Worm (Caenorhabditis elegans) whole organism, L2 larva: Measurements from ENCODE around the gene zig-5.

Experiments
- F13H6.1 ChIP-seq: sonication (generic microtip); optimal IDR thresholded peaks from 2 replicates; lab custom pipeline; 2016; ENCODE audit warnings: missing genetic modification characterization, missing compliant biosample characterization
- R02D3.7 ChIP-seq: fragments of 150-350 bp; optimal IDR thresholded peaks from 2 replicates; lab custom pipeline; 2014; ENCODE audit warnings: missing biosample characterization, missing genetic modification characterization
- Y55F3AM.14 ChIP-seq: fragments of 200-800 bp; sonication (Bioruptor generic); optimal IDR thresholded peaks from 2 replicates; lab custom pipeline; 2018; ENCODE audit warnings: mild to moderate bottlenecking, missing genetic modification characterization, missing compliant biosample characterization
- ZK546.5 ChIP-seq: sonication (generic microtip); optimal IDR thresholded peaks from 2 replicates; lab custom pipeline; 2017; ENCODE audit warnings: missing biosample characterization, missing genetic modification characterization
- aly-2 ChIP-seq: fragments of 150-350 bp; optimal IDR thresholded peaks from 2 replicates; lab custom pipeline; 2014; ENCODE audit warnings: missing biosample characterization, missing genetic modification characterization
- ama-1 ChIP-seq: fragments of 150-350 bp; optimal IDR thresholded peaks from 2 replicates; lab custom pipeline; 2018; ENCODE audit warnings: inconsistent platforms
- blmp-1 ChIP-seq: sonication (generic microtip); optimal IDR thresholded peaks from 2 replicates; lab custom pipeline; 2017; ENCODE audit warnings: missing genetic modification characterization, mild to moderate bottlenecking, missing compliant biosample characterization, antibody characterized with exemption, moderate library complexity; ENCODE audit not compliant: insufficient read depth
- ceh-16 ChIP-seq: fragments of 150-350 bp; optimal IDR thresholded peaks from 2 replicates; lab custom pipeline; 2014; ENCODE audit warnings: missing biosample characterization, missing genetic modification characterization
- ceh-82 ChIP-seq: fragments of 150-350 bp; optimal IDR thresholded peaks from 2 replicates; lab custom pipeline; 2014; ENCODE audit warnings: missing biosample characterization, missing genetic modification characterization
- crh-2 ChIP-seq: sonication (generic microtip); optimal IDR thresholded peaks from 2 replicates; lab custom pipeline; 2017; ENCODE audit warnings: missing biosample characterization, missing genetic modification characterization
- dmd-4 ChIP-seq: sonication (generic microtip); optimal IDR thresholded peaks from 2 replicates; lab custom pipeline; 2017; ENCODE audit warnings: missing biosample characterization, missing genetic modification characterization
- elt-1 ChIP-seq: fragments of 150-350 bp; optimal IDR thresholded peaks from 2 replicates; lab custom pipeline; 2014; ENCODE audit warnings: missing biosample characterization, missing genetic modification characterization
- gmeb-1 ChIP-seq: fragments of 150-350 bp; optimal IDR thresholded peaks from 2 replicates; lab custom pipeline; 2014; ENCODE audit warnings: missing biosample characterization, missing genetic modification characterization
- lin-11 ChIP-seq: fragments of 150-350 bp; sonication (generic microtip); optimal IDR thresholded peaks from 2 replicates; lab custom pipeline; 2014; ENCODE audit warnings: missing biosample characterization, missing genetic modification characterization, inconsistent platforms, mixed read lengths
- lin-39 ChIP-seq: fragments of 150-350 bp; optimal IDR thresholded peaks from 2 replicates; lab custom pipeline; 2014; ENCODE audit warnings: missing biosample characterization, missing genetic modification reagents, missing genetic modification characterization
- lsy-2 ChIP-seq, 2 experiments: fragments of 150-350 bp in 1 of 2; sonication (generic microtip) in 1 of 2; optimal IDR thresholded peaks; 2 replicates each; lab custom pipeline; 2014 to 2017; ENCODE audit warnings: missing biosample characterization in 2 of 2, missing genetic modification characterization in 2 of 2
- nhr-10 ChIP-seq: sonication (generic microtip); optimal IDR thresholded peaks from 2 replicates; lab custom pipeline; 2017; ENCODE audit warnings: missing biosample characterization, missing genetic modification characterization
- nhr-12 ChIP-seq: fragments of 150-350 bp; optimal IDR thresholded peaks from 2 replicates; lab custom pipeline; 2014; ENCODE audit warnings: missing biosample characterization, missing genetic modification characterization
- nhr-129 ChIP-seq: fragments of 150-350 bp; optimal IDR thresholded peaks from 2 replicates; lab custom pipeline; 2014; ENCODE audit warnings: missing biosample characterization, missing genetic modification characterization
- nhr-23 ChIP-seq: fragments of 150-350 bp; optimal IDR thresholded peaks from 2 replicates; lab custom pipeline; 2014; ENCODE audit warnings: missing biosample characterization, missing genetic modification reagents, missing genetic modification characterization
- nhr-25 ChIP-seq: fragments of 150-350 bp; sonication (generic microtip); optimal IDR thresholded peaks from 3 replicates; lab custom pipeline; 2014; ENCODE audit warnings: missing biosample characterization, missing genetic modification characterization
- nhr-77 ChIP-seq: fragments of 150-350 bp; optimal IDR thresholded peaks from 2 replicates; lab custom pipeline; 2014; ENCODE audit warnings: missing biosample characterization, missing genetic modification characterization
- peb-1 ChIP-seq: fragments of 150-350 bp; optimal IDR thresholded peaks from 2 replicates; lab custom pipeline; 2014; ENCODE audit warnings: missing biosample characterization, missing genetic modification characterization
- sem-4 ChIP-seq: fragments of 150-350 bp; optimal IDR thresholded peaks from 2 replicates; lab custom pipeline; 2014; ENCODE audit warnings: missing biosample characterization, missing genetic modification reagents, missing genetic modification characterization
- sma-9 ChIP-seq, 2 experiments: fragments of 150-350 bp in 1 of 2; sonication (generic microtip) in 1 of 2; optimal IDR thresholded peaks; 2 replicates each; lab custom pipeline; 2014 to 2016; ENCODE audit warnings: missing genetic modification characterization in 2 of 2, mild to moderate bottlenecking in 1 of 2, missing biosample characterization in 1 of 2, missing compliant biosample characterization in 1 of 2, missing genetic modification reagents in 1 of 2, moderate library complexity in 1 of 2
- snpc-4 ChIP-seq: fragments of 150-350 bp; optimal IDR thresholded peaks from 2 replicates; lab custom pipeline; 2014; ENCODE audit warnings: missing biosample characterization, missing genetic modification characterization
- unc-39 ChIP-seq: fragments of 150-350 bp; optimal IDR thresholded peaks from 2 replicates; lab custom pipeline; 2014; ENCODE audit warnings: missing biosample characterization, missing genetic modification characterization
- unc-55 ChIP-seq: fragments of 150-350 bp; sonication (generic microtip); optimal IDR thresholded peaks from 3 replicates; lab custom pipeline; 2014; ENCODE audit warnings: missing biosample characterization, missing genetic modification reagents, missing genetic modification characterization
- unc-62 ChIP-seq: fragments of 150-350 bp; optimal IDR thresholded peaks from 2 replicates; lab custom pipeline; 2014; ENCODE audit warnings: missing biosample characterization, missing genetic modification reagents, missing genetic modification characterization
- zag-1 ChIP-seq: fragments of 150-350 bp; optimal IDR thresholded peaks from 2 replicates; lab custom pipeline; 2014; ENCODE audit warnings: missing biosample characterization, missing genetic modification characterization
- ztf-1 ChIP-seq: fragments of 200-800 bp; sonication (Bioruptor generic); conservative IDR thresholded peaks from 2 replicates; pipeline ENCODE4 v1.3.6; 2022; ENCODE audit warnings: missing genetic modification characterization, missing compliant biosample characterization
- ztf-11 ChIP-seq: sonication (generic microtip); optimal IDR thresholded peaks from 2 replicates; lab custom pipeline; 2017; ENCODE audit warnings: missing biosample characterization, missing genetic modification characterization
- ztf-4 ChIP-seq: fragments of 150-350 bp; optimal IDR thresholded peaks from 2 replicates; lab custom pipeline; 2014; ENCODE audit warnings: missing biosample characterization, missing genetic modification characterization

The zig-5 gene

ce11 chrIII:10953160-10953559 is at the start of gene zig-5:
Gene zig-5 (minus strand): TSS chrIII:10953508.
- TF ChIP-seq unc-39 (tag; lab: Kevin White, UChicago) (no peak), ceh-82 (tag; lab: Kevin White, UChicago) (no peak), aly-2 (tag; lab: Kevin White, UChicago) (no peak), ztf-11 (no peak), F13H6.1 (tag; lab: Kevin White, UChicago) (no peak), dmd-4 (tag; lab: Kevin White, UChicago) (no peak), ztf-4 (no peak), snpc-4 (no peak), unc-55 (GFP tag; lab: Kevin White, UChicago) (no peak), ZK546.5 (tag; lab: Kevin White, UChicago) (no peak), zag-1 (tag; lab: Kevin White, UChicago) (no peak), nhr-23 (tag; lab: Kevin White, UChicago) (no peak), blmp-1 (tag; lab: Kevin White, UChicago) (no peak), nhr-10 (tag; lab: Kevin White, UChicago) (no peak), nhr-12 (tag; lab: Kevin White, UChicago) (no peak), gmeb-1 (tag; lab: Kevin White, UChicago) (no peak), Y55F3AM.14 (no peak), lsy-2 (tag; optimal IDR thresholded peaks at IDR 0.05; lab: Kevin White, UChicago) (no peak), lin-39 (tag; lab: Kevin White, UChicago) (no peak), nhr-25 (tag; lab: Kevin White, UChicago) (no peak)

- no peak for TF ChIP-seq F13H6.1 (tag; lab: Kevin White, UChicago)
- TF ChIP-seq sma-9 (GFP tag; optimal IDR thresholded peaks at IDR 0.05; lab: Kevin White, UChicago) = no peak
- no peak for TF ChIP-seq sma-9 (tag; optimal IDR thresholded peaks at IDR 0.05; lab: Kevin White, UChicago)
- no peak for TF ChIP-seq R02D3.7 (tag; lab: Kevin White, UChicago)
Observed at ce11 chrIII:11002808-11003207, 49.5 kb upstream of the zig-5 start.

ce11 chrIII:10995156-10995555 is 41.8 kb upstream of the zig-5 start, which contains the start of gene dmsr-5:
Gene dmsr-5 (minus strand): TSS chrIII:10995256.
- no peak for TF ChIP-seq crh-2 (tag; lab: Kevin White, UChicago)
- TF ChIP-seq F13H6.1 (tag; lab: Kevin White, UChicago) = no peak
- no peak for TF ChIP-seq ZK546.5 (tag; lab: Kevin White, UChicago)
- TF ChIP-seq sma-9 (GFP tag; optimal IDR thresholded peaks at IDR 0.05; lab: Kevin White, UChicago) = no peak
- TF ChIP-seq sma-9 (tag; optimal IDR thresholded peaks at IDR 0.05; lab: Kevin White, UChicago) = no peak
- no peak for TF ChIP-seq nhr-12 (tag; lab: Kevin White, UChicago)
- no peak for TF ChIP-seq peb-1
- no peak for TF ChIP-seq unc-55 (GFP tag; lab: Kevin White, UChicago)
- TF ChIP-seq sem-4 (tag; lab: Kevin White, UChicago) = no peak
- TF ChIP-seq blmp-1 (tag; lab: Kevin White, UChicago) = no peak
- TF ChIP-seq unc-62 (GFP tag; lab: Kevin White, UChicago) = no peak
- no peak for TF ChIP-seq aly-2 (tag; lab: Kevin White, UChicago)
- no peak for TF ChIP-seq elt-1 (tag; lab: Kevin White, UChicago)

- no peak for TF ChIP-seq lin-11 (tag; lab: Kevin White, UChicago)
- no peak for TF ChIP-seq ZK546.5 (tag; lab: Kevin White, UChicago)
- TF ChIP-seq ceh-82 (tag; lab: Kevin White, UChicago) = no peak
- TF ChIP-seq ztf-1 (GFP tag; lab: Robert Waterston, UW) = no peak
- TF ChIP-seq nhr-25 (tag; lab: Kevin White, UChicago) = no peak
- TF ChIP-seq blmp-1 (tag; lab: Kevin White, UChicago) = no peak
- no peak for TF ChIP-seq snpc-4
- no peak for TF ChIP-seq lsy-2 (tag; optimal IDR thresholded peaks at IDR 0.05; lab: Kevin White, UChicago)
- TF ChIP-seq nhr-77 (tag; lab: Kevin White, UChicago) = no peak
- no peak for TF ChIP-seq nhr-129 (tag; lab: Kevin White, UChicago)
- TF ChIP-seq aly-2 (tag; lab: Kevin White, UChicago) = no peak
- no peak for TF ChIP-seq sem-4 (tag; lab: Kevin White, UChicago)
- no peak for TF ChIP-seq ceh-16
- no peak for TF ChIP-seq ama-1 (lab: Kevin White, UChicago)
Observed at ce11 chrIII:10994085-10994484, 40.8 kb upstream of the zig-5 start.
